Worm (Caenorhabditis elegans) whole organism, mixed stage, embryonic: Measurements from ENCODE around the gene nspd-4.

Experiments used
- bed-3 ChIP-seq: fragments of 200-800 bp; sonication (Bioruptor generic); optimal IDR thresholded peaks from 3 replicates; lab custom pipeline; 2018; ENCODE audit warnings: mild to moderate bottlenecking, missing genetic modification characterization, moderate library complexity, missing compliant biosample characterization
- ceh-39 ChIP-seq: fragments of 150-350 bp; optimal IDR thresholded peaks from 2 replicates; lab custom pipeline; 2014; ENCODE audit warnings: missing biosample characterization, missing genetic modification characterization
- ceh-83 ChIP-seq: fragments of 200-800 bp; sonication (Bioruptor generic); optimal IDR thresholded peaks from 2 replicates; lab custom pipeline; 2018; ENCODE audit warnings: mild to moderate bottlenecking, missing genetic modification characterization, missing compliant biosample characterization
- ces-1 ChIP-seq: fragments of 150-350 bp; optimal IDR thresholded peaks from 2 replicates; lab custom pipeline; 2014; ENCODE audit warnings: missing biosample characterization, missing genetic modification reagents, missing genetic modification characterization
- cnd-1 ChIP-seq: fragments of 200-800 bp; sonication (Bioruptor generic); optimal IDR thresholded peaks from 2 replicates; lab custom pipeline; 2018; ENCODE audit warnings: mild to moderate bottlenecking, missing genetic modification characterization, missing compliant biosample characterization
- drap-1 ChIP-seq: fragments of 200-800 bp; sonication (Bioruptor generic); optimal IDR thresholded peaks from 3 replicates; lab custom pipeline; 2018; ENCODE audit warnings: mild to moderate bottlenecking, missing genetic modification characterization, missing compliant biosample characterization
- elt-3 ChIP-seq: fragments of 150-350 bp; optimal IDR thresholded peaks from 2 replicates; lab custom pipeline; 2014; ENCODE audit warnings: missing biosample characterization, missing genetic modification characterization
- flh-1 ChIP-seq: fragments of 200-800 bp; sonication (Bioruptor generic); optimal IDR thresholded peaks from 2 replicates; lab custom pipeline; 2018; ENCODE audit warnings: mild to moderate bottlenecking, missing genetic modification characterization, moderate library complexity, missing compliant biosample characterization
- ham-2 ChIP-seq: fragments of 200-800 bp; sonication (Bioruptor generic); optimal IDR thresholded peaks from 2 replicates; lab custom pipeline; 2018; ENCODE audit warnings: mild to moderate bottlenecking, missing genetic modification characterization, missing compliant biosample characterization
- hlh-1 ChIP-seq: fragments of 150-350 bp; optimal IDR thresholded peaks from 2 replicates; lab custom pipeline; 2014; ENCODE audit warnings: missing biosample characterization, missing genetic modification reagents, missing genetic modification characterization
- lin-13 ChIP-seq: fragments of 150-350 bp; optimal IDR thresholded peaks from 2 replicates; lab custom pipeline; 2014; ENCODE audit warnings: missing biosample characterization, missing genetic modification characterization
- lin-32 ChIP-seq: fragments of 200-800 bp; sonication (Bioruptor generic); optimal IDR thresholded peaks from 2 replicates; lab custom pipeline; 2018; ENCODE audit warnings: mild to moderate bottlenecking, missing genetic modification characterization, missing compliant biosample characterization
- lsy-2 ChIP-seq: fragments of 150-350 bp; optimal IDR thresholded peaks from 2 replicates; lab custom pipeline; 2014; ENCODE audit warnings: missing biosample characterization, missing genetic modification characterization
- mab-5 ChIP-seq: fragments of 150-350 bp; optimal IDR thresholded peaks from 2 replicates; lab custom pipeline; 2014; ENCODE audit warnings: missing biosample characterization, missing genetic modification characterization
- mep-1 ChIP-seq: fragments of 150-350 bp; optimal IDR thresholded peaks from 2 replicates; lab custom pipeline; 2017; ENCODE audit warnings: missing biosample characterization, missing genetic modification reagents, missing genetic modification characterization, inconsistent platforms
- mls-2 ChIP-seq: sonication (generic microtip); optimal IDR thresholded peaks from 2 replicates; lab custom pipeline; 2016; ENCODE audit warnings: mild to moderate bottlenecking, missing genetic modification characterization, moderate library complexity, missing compliant biosample characterization
- nhr-12 ChIP-seq: fragments of 150-350 bp; optimal IDR thresholded peaks from 2 replicates; lab custom pipeline; 2014; ENCODE audit warnings: missing biosample characterization, missing genetic modification characterization
- nhr-2 ChIP-seq: fragments of 150-350 bp; optimal IDR thresholded peaks from 2 replicates; lab custom pipeline; 2014; ENCODE audit warnings: missing biosample characterization, missing genetic modification characterization
- nhr-28 ChIP-seq: fragments of 150-350 bp; optimal IDR thresholded peaks from 2 replicates; lab custom pipeline; 2014; ENCODE audit warnings: missing biosample characterization, missing genetic modification characterization
- nhr-76 ChIP-seq: sonication (generic microtip); optimal IDR thresholded peaks from 2 replicates; lab custom pipeline; 2017; ENCODE audit warnings: missing biosample characterization, missing genetic modification characterization
- sem-2 ChIP-seq: fragments of 200-800 bp; sonication (Bioruptor generic); optimal IDR thresholded peaks from 2 replicates; lab custom pipeline; 2018; ENCODE audit warnings: mild to moderate bottlenecking, missing genetic modification characterization, missing compliant biosample characterization
- snpc-4 ChIP-seq: fragments of 150-350 bp; optimal IDR thresholded peaks from 2 replicates; lab custom pipeline; 2014; ENCODE audit warnings: missing biosample characterization, missing genetic modification characterization
- sptf-1 ChIP-seq: sonication (generic microtip); optimal IDR thresholded peaks from 2 replicates; lab custom pipeline; 2017; ENCODE audit warnings: mild to moderate bottlenecking, missing genetic modification characterization, moderate library complexity, missing compliant biosample characterization
- tbx-8 ChIP-seq: fragments of 200-800 bp; sonication (Bioruptor generic); optimal IDR thresholded peaks from 2 replicates; lab custom pipeline; 2018; ENCODE audit warnings: mild to moderate bottlenecking, missing genetic modification characterization, moderate library complexity, missing compliant biosample characterization
- unc-120 ChIP-seq: sonication (generic microtip); optimal IDR thresholded peaks from 2 replicates; lab custom pipeline; 2017; ENCODE audit warnings: missing genetic modification characterization, missing compliant biosample characterization; ENCODE audit not compliant: poor library complexity, severe bottlenecking
- unc-62 ChIP-seq: fragments of 150-350 bp; optimal IDR thresholded peaks from 2 replicates; lab custom pipeline; 2014; ENCODE audit warnings: missing biosample characterization, missing genetic modification reagents, missing genetic modification characterization
- zip-8 ChIP-seq: fragments of 150-350 bp; optimal IDR thresholded peaks from 2 replicates; lab custom pipeline; 2014; ENCODE audit warnings: missing biosample characterization, missing genetic modification characterization
- ztf-11 ChIP-seq: fragments of 150-350 bp; optimal IDR thresholded peaks from 2 replicates; lab custom pipeline; 2014; ENCODE audit warnings: missing biosample characterization, missing genetic modification characterization

The nspd-4 gene

ce11 chrII:4884403-4884802 lies 42.0 kb downstream of the nspd-4 start:
- TF ChIP-seq nhr-2 (tag; lab: Kevin White, UChicago) (no peak), lin-32 (GFP tag; lab: Kevin White, UChicago) (no peak), mls-2 (tag; lab: Kevin White, UChicago) (no peak), unc-62 (GFP tag; lab: Kevin White, UChicago) (no peak), lsy-2 (tag; lab: Kevin White, UChicago) (no peak), nhr-12 (no peak), mep-1 (tag; lab: Kevin White, UChicago) (no peak), ceh-39 (tag; lab: Kevin White, UChicago) (no peak), nhr-28 (tag; lab: Kevin White, UChicago) (no peak), sem-2 (GFP tag; lab: Kevin White, UChicago) (no peak), cnd-1 (tag; lab: Kevin White, UChicago) (no peak), ceh-83 (GFP tag; lab: Kevin White, UChicago) (no peak), lin-13 (tag; lab: Kevin White, UChicago) (no peak), nhr-76 (tag; lab: Kevin White, UChicago) (no peak), bed-3 (GFP tag; lab: Kevin White, UChicago) (no peak)

DNA sequence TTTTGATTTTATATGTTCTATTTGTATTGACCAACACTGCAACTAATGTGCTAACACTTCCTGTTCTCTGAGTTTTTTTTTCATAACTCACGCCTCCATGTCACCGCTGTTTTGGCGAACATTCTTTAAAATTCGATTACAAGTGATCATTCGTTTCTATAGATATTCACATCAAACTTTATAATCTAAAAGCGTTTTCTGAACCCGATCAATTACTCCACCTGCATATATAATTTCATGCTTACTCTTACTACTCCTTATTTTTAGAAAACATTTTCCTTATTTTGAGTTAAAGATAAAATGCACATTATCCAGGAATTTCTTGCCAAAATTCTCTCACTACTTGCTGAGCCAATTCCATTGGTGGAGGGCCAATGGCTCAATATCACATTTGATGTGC lies 43.6 kb downstream of the nspd-4 start, which contains the start of gene R05F9.7:
R05F9.7 (plus strand) TSS at position 301 of the 400 bp plus-strand sequence.
- TF ChIP-seq nhr-76 (tag; lab: Kevin White, UChicago), result no peak
- no peak for TF ChIP-seq sptf-1 (tag; lab: Kevin White, UChicago)
- TF ChIP-seq nhr-12, result no peak
- TF ChIP-seq, all 35 proteins: peak for 0

DNA sequence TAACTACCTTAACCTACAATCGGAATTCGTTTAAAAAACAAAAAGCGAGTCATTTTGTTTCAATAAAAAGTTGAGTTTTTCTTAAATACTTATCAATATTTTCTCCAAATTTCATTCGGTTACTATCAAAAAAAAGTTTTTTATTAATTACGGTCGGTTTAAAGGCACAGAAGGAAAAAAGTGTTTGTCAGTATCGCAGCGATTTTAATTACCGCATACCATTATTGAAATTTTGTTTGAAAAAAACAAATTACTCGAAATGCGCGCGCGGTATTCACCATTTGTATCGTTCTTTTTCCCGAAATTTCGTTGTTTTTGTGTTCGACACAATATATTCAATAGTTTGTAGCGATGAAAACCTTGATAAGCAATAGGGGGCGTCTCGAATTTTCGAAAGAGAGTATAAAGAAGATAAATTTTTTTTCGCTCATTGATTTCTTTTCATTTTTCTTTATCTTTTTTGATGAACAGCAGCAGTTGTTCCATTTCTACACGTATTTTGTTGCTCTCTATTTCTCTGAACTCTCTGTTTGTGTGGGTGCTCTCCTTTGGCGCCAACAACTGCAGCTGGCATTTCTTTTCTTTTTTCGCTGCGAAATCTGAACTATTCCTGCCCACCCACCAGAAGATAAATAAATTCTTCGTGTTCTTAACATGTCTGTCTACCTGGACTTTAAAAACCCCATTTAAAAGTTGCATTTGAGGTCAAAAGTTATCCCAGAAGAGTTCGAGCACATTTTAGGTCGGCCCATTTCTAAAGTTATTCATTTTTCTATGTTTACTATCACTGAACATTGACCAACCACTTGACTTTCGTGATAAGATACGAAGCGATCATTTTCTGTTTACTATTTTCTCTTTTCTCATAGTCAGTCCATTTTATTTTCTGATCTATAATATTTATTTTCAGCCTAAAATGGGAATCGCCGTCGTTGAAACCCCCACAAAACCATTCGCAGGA lies 46.4 kb downstream of the nspd-4 start, which contains the start of gene pgm-1:
pgm-1 (plus strand) TSS at position 911 of the 961 bp plus-strand sequence.
- TF ChIP-seq flh-1 (GFP tag; lab: Kevin White, UChicago), result no peak
- TF ChIP-seq ces-1 (GFP tag; lab: Kevin White, UChicago), result no peak
- no peak for TF ChIP-seq elt-3 (tag; lab: Kevin White, UChicago)
- peak; percentile 34 for TF ChIP-seq unc-120 (tag; lab: Kevin White, UChicago)
- TF ChIP-seq snpc-4, result no peak
- no peak for TF ChIP-seq lin-13 (tag; lab: Kevin White, UChicago)
- TF ChIP-seq hlh-1 (tag; lab: Kevin White, UChicago), result peak; percentile 57
- TF ChIP-seq tbx-8 (GFP tag; lab: Kevin White, UChicago), result no peak
- TF ChIP-seq lsy-2 (tag; lab: Kevin White, UChicago), result no peak
- TF ChIP-seq ztf-11 (tag; lab: Kevin White, UChicago), result no peak

- TF ChIP-seq nhr-2 (tag; lab: Kevin White, UChicago), result no peak
- TF ChIP-seq lin-13 (tag; lab: Kevin White, UChicago), result no peak
- TF ChIP-seq ces-1 (GFP tag; lab: Kevin White, UChicago), result no peak
- TF ChIP-seq unc-120 (tag; lab: Kevin White, UChicago), result no peak
- no peak for TF ChIP-seq unc-62 (GFP tag; lab: Kevin White, UChicago)
- no peak for TF ChIP-seq zip-8 (tag; lab: Kevin White, UChicago)
- no peak for TF ChIP-seq sptf-1 (tag; lab: Kevin White, UChicago)
- no peak for TF ChIP-seq ham-2 (GFP tag; lab: Kevin White, UChicago)
- no peak for TF ChIP-seq mls-2 (tag; lab: Kevin White, UChicago)
- no peak for TF ChIP-seq mab-5 (tag; lab: Kevin White, UChicago)
- TF ChIP-seq lsy-2 (tag; lab: Kevin White, UChicago), result no peak
- no peak for TF ChIP-seq nhr-76 (tag; lab: Kevin White, UChicago)
- TF ChIP-seq tbx-8 (GFP tag; lab: Kevin White, UChicago), result no peak
- no peak for TF ChIP-seq snpc-4
- no peak for TF ChIP-seq drap-1
- no peak for TF ChIP-seq flh-1 (GFP tag; lab: Kevin White, UChicago)
- no peak for TF ChIP-seq elt-3 (tag; lab: Kevin White, UChicago)
- no peak for TF ChIP-seq ztf-11 (tag; lab: Kevin White, UChicago)
- no peak for TF ChIP-seq ceh-39 (tag; lab: Kevin White, UChicago)
Measured at ce11 chrII:4891012-4891775, 48.8 kb downstream of the nspd-4 start, which contains the start of gene gst-9. Gene gst-9, plus strand, starts transcription at chrII:4891585.
